Fruit fly (Drosophila melanogaster): ENCODE data around the gene Src64B.

Gene Src64B

dm6 chr3L:4625387-4626386 is at the start of gene Src64B:
Src64B (minus strand) TSS chr3L:4626196.
- TF ChIP-seq CG17801 (GFP tag; optimal IDR thresholded peaks at IDR 0.05; ENCODE audit: partially characterized antibody) = peak; percentile 44

DNA sequence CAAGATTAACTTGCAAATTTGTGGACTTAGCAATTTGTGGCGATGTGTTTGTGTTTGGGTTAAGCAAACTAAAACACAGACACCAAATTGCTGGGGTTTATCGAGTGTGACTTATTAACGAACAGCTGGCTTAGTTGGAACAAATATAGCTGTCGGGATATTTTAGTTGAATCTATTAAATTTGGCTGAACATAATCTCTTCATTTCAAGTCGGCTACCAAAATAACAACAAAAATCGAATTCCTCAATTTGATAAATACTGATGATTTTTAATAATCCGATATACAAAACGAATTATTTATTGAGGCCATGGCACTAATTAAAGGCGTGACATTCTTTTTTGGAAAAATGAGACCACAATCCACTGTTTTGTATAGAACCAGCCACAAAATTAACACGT is 41.3 kb upstream of the Src64B start, which contains the start of gene CG32236:
Gene CG32236, minus strand, starts transcription at position 101 of the 400 bp plus-strand sequence.
- no peak for TF ChIP-seq CG17801 (GFP tag; optimal IDR thresholded peaks at IDR 0.05; ENCODE audit: partially characterized antibody)

DNA sequence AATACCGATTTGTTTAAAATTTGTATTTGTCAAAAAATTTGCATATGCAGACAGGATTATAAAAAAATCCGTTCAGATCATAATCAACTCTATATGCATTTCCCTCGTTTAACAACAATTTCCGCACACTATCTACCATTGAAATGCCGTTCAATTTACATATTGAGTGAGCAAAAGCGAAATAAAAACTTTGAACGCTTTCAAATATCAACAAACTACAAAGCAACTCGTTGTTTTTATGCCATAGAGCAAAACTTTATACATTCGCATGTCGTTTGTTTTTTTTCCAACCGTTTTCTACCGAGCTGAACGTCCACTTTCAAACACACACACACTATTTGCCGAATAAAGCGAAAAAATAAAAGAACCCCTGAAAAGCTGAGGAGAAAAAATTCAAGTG is 22.0 kb upstream of the Src64B start, which contains the start of gene TTLL1B:
Gene TTLL1B, plus strand, starts transcription at position 301 of the 400 bp plus-strand sequence.
- no peak for TF ChIP-seq CG17801 (GFP tag; optimal IDR thresholded peaks at IDR 0.05; ENCODE audit: partially characterized antibody)

DNA sequence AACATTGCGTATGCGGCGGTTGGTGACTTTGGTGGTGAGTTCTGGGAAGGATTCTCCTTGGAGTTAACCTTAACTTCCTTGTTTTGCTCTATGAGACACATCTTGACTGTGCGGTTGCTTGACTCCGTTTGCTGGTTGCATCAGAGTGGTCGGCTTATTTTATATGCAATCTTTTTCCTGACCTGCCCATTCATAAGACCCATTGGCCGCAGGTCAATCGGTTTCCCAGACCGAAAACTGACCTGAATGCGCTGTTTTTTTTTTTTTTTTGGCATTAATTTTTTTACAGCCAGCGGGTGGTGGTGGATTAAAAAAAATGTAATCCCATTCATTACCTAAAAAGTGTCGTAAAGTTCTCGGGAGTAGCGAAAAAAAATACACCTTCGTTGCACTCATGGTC is 8.7 kb upstream of the Src64B start, which contains the start of gene CG13716:
Gene CG13716, minus strand, starts transcription at position 101 of the 400 bp plus-strand sequence.
- TF ChIP-seq CG17801 (GFP tag; optimal IDR thresholded peaks at IDR 0.05; ENCODE audit: partially characterized antibody) = no peak

DNA sequence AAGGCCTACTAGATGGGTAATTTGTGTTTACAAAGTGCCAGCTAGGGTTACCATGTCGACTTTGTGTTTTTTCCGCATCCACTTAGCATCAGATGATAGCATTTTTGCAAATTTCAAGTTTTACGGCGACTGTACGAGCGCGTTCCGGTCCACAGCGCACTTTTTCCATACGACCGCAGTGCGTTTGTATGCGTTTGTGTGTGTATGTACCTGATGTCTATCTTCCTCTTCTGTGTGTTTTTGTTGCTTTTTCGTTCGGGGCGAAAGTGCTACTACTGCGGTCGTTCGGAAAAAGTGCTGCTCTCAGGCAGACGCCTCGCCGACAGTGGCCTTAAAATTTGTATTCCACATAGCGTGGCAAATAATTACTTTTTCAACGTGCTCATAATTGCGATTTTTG is 1.0 kb upstream of the Src64B start:
- TF ChIP-seq CG17801 (GFP tag; optimal IDR thresholded peaks at IDR 0.05; ENCODE audit: partially characterized antibody) = no peak

DNA sequence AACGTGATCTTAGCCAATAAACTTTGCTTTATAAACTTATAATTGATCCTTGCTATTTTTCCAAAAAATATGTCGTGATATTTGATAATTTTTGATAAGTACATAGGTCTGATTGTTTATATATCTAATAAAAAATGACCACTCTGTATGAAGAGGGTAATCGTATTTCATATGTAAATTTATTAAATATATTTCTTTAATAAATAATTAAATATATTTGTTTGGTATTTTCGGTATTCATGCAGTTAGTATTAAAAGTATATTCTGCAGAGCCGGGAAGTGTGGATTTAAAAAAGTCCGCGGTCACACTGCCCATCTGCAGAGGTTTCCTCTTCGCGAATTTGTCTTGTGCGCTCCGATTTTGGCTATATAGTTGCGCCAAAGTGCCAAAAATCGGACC is 438 bp upstream of the Src64B start, which contains the start of gene HDAC1:
Gene HDAC1, plus strand, starts transcription at position 301 of the 400 bp plus-strand sequence.
- no peak for TF ChIP-seq CG17801 (GFP tag; optimal IDR thresholded peaks at IDR 0.05; ENCODE audit: partially characterized antibody)

- peak; percentile 63 for TF ChIP-seq CG17801 (GFP tag; optimal IDR thresholded peaks at IDR 0.05; ENCODE audit: partially characterized antibody)
These were observed 1.4 kb downstream of the Src64B start for dm6 chr3L:4624371-4625154.

dm6 chr3L:4623870-4624269 is 2.1 kb downstream of the Src64B start:
- TF ChIP-seq CG17801 (GFP tag; optimal IDR thresholded peaks at IDR 0.05; ENCODE audit: partially characterized antibody) = peak; percentile 58

DNA sequence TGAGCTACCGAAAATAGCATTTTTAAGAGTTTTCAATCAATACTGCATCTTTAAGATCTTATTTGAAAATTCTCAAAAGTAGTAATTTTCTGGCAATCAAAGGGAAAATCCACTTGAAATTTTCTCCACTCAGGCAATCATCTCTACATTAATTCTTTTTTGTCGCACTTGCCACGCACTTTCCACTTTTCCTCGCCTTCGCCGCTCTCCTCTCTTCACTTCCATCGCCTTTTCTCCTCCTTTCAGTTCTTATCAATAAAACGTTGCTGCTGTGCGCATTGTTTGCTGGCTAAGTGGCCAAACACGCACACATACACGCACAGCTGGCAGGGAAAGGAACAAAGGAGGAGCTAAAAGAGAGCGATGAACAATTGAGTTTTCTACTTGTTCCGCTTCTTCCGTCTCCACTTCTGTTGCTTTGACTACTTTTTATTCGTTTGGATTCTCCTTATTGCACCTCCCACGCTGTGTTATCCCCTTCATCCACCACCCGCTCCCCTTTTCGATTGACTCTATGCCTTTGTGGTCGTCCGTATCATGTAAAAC is 2.9 kb downstream of the Src64B start:
- TF ChIP-seq CG17801 (GFP tag; optimal IDR thresholded peaks at IDR 0.05; ENCODE audit: partially characterized antibody) = no peak

DNA sequence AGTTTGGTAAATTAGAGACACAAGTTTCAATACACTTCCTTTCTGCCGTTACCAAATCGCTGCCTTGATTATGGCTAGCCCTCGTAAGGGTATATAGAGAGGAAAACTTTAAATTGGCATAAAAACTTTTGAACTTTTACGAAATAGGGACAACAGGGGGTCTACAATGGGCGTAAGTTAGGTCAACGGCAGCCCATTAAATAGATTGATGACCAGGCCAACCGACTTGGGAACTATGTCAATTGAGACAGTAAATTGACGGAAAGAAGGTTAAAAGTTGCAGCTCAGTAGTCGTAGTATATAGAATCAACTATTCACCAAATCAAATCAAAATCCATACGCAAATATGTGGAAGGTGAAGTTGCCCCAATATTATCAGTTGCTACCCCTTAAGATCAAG is 5.1 kb downstream of the Src64B start, which contains the start of gene CG32246:
Gene CG32246, plus strand, starts transcription at position 301 of the 400 bp plus-strand sequence.
- TF ChIP-seq CG17801 (GFP tag; optimal IDR thresholded peaks at IDR 0.05; ENCODE audit: partially characterized antibody) = no peak

- TF ChIP-seq CG17801 (GFP tag; optimal IDR thresholded peaks at IDR 0.05; ENCODE audit: partially characterized antibody) = no peak
These were observed 6.3 kb downstream of the Src64B start for dm6 chr3L:4619497-4620211.

dm6 chr3L:4618865-4619496 is 7.0 kb downstream of the Src64B start:
- TF ChIP-seq CG17801 (GFP tag; optimal IDR thresholded peaks at IDR 0.05; ENCODE audit: partially characterized antibody) = no peak

DNA sequence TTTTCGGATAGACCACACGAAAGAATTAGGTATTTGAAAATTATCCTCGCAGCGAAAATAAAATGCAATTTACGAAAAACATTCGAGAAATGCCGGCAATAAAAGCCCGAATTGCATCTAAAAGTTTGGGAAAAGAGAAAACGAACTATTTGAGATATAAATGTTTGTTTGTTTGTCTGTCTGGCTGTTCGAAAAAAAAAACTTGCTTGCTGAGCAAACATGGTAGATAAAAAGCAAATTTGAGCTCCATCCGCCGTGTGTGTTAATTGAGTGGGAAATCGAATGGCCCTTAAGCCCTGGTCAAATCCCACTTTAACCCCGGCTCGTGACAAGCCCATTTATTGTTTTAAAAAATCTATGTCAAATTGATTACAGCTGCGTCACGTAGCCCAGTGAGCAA is 10.9 kb downstream of the Src64B start:
- no peak for TF ChIP-seq CG17801 (GFP tag; optimal IDR thresholded peaks at IDR 0.05; ENCODE audit: partially characterized antibody)

DNA sequence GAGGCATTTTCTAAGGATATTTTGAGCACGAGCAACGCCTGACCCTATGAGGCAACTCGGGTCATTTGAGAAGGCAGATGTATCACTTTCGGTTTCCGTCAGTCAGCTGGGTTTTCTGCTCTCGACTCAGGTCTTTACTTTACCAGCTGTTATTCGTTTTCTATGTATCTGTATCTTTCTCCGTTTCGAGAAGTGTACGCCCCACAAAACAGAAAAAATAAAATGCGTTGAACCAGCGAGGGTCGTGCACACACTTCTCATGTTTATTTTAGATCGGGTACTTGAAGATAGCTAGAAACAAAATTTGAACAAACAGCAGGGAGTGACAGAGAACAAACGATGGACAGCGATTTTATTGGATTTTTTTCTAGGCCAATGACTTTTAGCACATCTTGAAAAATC is 12.1 kb downstream of the Src64B start:
- TF ChIP-seq CG17801 (GFP tag; optimal IDR thresholded peaks at IDR 0.05; ENCODE audit: partially characterized antibody) = no peak
